Worm (Caenorhabditis elegans): ENCODE data around the gene srw-115.

- TF ChIP-seq unc-62 (GFP tag; optimal IDR thresholded peaks at IDR 0.05) = no peak
- TF ChIP-seq tbx-8 (GFP tag; optimal IDR thresholded peaks at IDR 0.05) = no peak
- no peak for TF ChIP-seq ztf-11 (tag; optimal IDR thresholded peaks at IDR 0.05)
- TF ChIP-seq nhr-12 (tag; optimal IDR thresholded peaks at IDR 0.05) = no peak
- no peak for TF ChIP-seq unc-39 (tag; optimal IDR thresholded peaks at IDR 0.05)
- no peak for TF ChIP-seq blmp-1 (tag; optimal IDR thresholded peaks at IDR 0.05)
- no peak for TF ChIP-seq ham-2 (GFP tag; optimal IDR thresholded peaks at IDR 0.05)
- TF ChIP-seq pha-4 (tag; optimal IDR thresholded peaks at IDR 0.05) = no peak
- TF ChIP-seq ces-1 (GFP tag; optimal IDR thresholded peaks at IDR 0.05) = no peak
- TF ChIP-seq mab-5 (tag; optimal IDR thresholded peaks at IDR 0.05) = no peak
- TF ChIP-seq mep-1 (tag; optimal IDR thresholded peaks at IDR 0.05) = no peak
- TF ChIP-seq nhr-237 (tag; optimal IDR thresholded peaks at IDR 0.05) = no peak
- TF ChIP-seq elt-1 (tag; optimal IDR thresholded peaks at IDR 0.05; ENCODE audit: borderline replicate concordance, insufficient read depth) = no peak
These were observed 13.7 kb downstream of the srw-115 start, which contains the start of gene srw-118 for ce11 chrV:2979978-2980377.
